Fruit fly (Drosophila melanogaster): ENCODE measurements around the gene ND-20.

DNA sequence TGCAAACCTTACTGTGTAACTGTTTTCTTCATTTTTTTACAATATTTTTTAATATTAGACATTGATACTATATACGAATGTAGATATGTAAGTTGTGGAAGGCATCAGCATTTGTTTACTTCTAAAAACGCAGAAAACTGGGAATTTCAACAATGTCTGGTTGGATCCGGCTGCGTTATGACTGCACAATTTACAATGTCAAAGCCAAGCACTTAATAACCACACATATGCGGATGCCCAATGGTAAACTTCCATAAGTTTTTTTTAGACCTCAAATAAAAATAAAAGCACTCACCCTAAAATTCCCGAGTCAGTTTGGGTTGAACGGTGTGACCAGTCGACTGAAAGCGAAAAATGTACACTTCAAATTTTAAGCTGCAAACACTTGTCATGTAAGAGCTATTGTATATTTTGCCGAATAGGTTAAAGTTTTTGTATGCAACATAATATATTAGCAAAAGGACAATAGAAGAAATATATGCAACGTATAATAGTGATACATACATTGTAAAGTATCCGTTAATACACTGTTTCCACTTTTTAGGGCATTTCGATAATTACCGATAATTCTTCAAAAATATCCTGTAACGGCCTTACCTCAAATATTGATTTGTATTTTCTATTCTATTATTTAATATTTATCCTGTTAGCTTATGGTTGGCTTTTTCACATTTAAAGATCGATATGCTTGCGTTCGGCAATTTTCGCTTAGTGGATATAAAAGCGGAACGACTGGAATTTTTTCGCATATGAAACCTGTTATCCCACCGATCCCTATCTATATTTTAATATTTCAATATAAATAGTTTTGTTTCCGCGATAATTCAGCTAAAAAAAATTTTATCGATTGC, 46.3 kb downstream of the ND-20 start, which contains the start of gene Stim:
- TF ChIP-seq CG1529 (GFP tag; optimal IDR thresholded peaks at IDR 0.05) (no peak), B-H1 (GFP tag; IDR thresholded peaks at IDR 0.05) (no peak)

Data from whole organism, embryonic.